Worm (Caenorhabditis elegans) whole organism, late embryonic: Measurements from ENCODE around the gene nhr-269.

Experiments used
- ceh-19 ChIP-seq: fragments of 200-800 bp; sonication (Bioruptor generic); optimal IDR thresholded peaks from 2 replicates; lab custom pipeline; 2018; ENCODE audit warnings: mild to moderate bottlenecking, missing genetic modification characterization, missing compliant biosample characterization
- ceh-22 ChIP-seq: sonication (generic microtip); optimal IDR thresholded peaks from 2 replicates; lab custom pipeline; 2017; ENCODE audit warnings: missing biosample characterization, missing genetic modification characterization
- ets-4 ChIP-seq: sonication (generic microtip); optimal IDR thresholded peaks from 2 replicates; lab custom pipeline; 2016; ENCODE audit warnings: missing genetic modification characterization, missing compliant biosample characterization
- hlh-15 ChIP-seq: sonication (generic microtip); optimal IDR thresholded peaks from 2 replicates; lab custom pipeline; 2016; ENCODE audit warnings: missing genetic modification characterization, missing compliant biosample characterization
- hlh-30 ChIP-seq: sonication (generic microtip); optimal IDR thresholded peaks from 2 replicates; lab custom pipeline; 2017; ENCODE audit warnings: antibody characterized with exemption, missing genetic modification characterization, missing compliant biosample characterization; ENCODE audit not compliant: insufficient read depth
- lin-11 ChIP-seq: fragments of 200-800 bp; sonication (Bioruptor generic); optimal IDR thresholded peaks from 2 replicates; lab custom pipeline; 2018; ENCODE audit warnings: mild to moderate bottlenecking, missing genetic modification characterization, missing compliant biosample characterization
- pha-4 ChIP-seq: fragments of 150-350 bp; optimal IDR thresholded peaks from 2 replicates; lab custom pipeline; 2018; ENCODE audit warnings: missing biosample characterization, missing genetic modification reagents, missing genetic modification characterization
- unc-3 ChIP-seq, 2 experiments: fragments of 200-800 bp in 1 of 2; sonication (Bioruptor generic) in 1 of 2; sonication (generic microtip) in 1 of 2; conservative IDR thresholded peaks in 1 of 2; optimal IDR thresholded peaks in 1 of 2; 2 replicates each; pipeline versions ENCODE4 v1.3.6 to Lab custom; 2016 to 2022; ENCODE audit warnings: missing compliant biosample characterization in 2 of 2, missing genetic modification characterization in 2 of 2, missing genetic modification reagents in 1 of 2
- zip-5 ChIP-seq: sonication (generic microtip); optimal IDR thresholded peaks from 2 replicates; lab custom pipeline; 2016; ENCODE audit warnings: missing genetic modification characterization, missing compliant biosample characterization

ce11 chrV:15369707-15370106 is at the start of gene nhr-269:
- TF ChIP-seq pha-4 (tag; lab: Kevin White, UChicago), result no peak
- no peak for TF ChIP-seq zip-5 (tag; lab: Kevin White, UChicago)
- TF ChIP-seq ceh-19 (GFP tag; lab: Kevin White, UChicago), result no peak
- no peak for TF ChIP-seq lin-11 (tag; lab: Kevin White, UChicago)
- no peak for TF ChIP-seq unc-3 (GFP tag; conservative IDR thresholded peaks at IDR 0.05; lab: Robert Waterston, UW)
- no peak for TF ChIP-seq unc-3 (tag; optimal IDR thresholded peaks at IDR 0.05; lab: Kevin White, UChicago)
- no peak for TF ChIP-seq ceh-22 (tag; lab: Kevin White, UChicago)
- no peak for TF ChIP-seq hlh-30
- no peak for TF ChIP-seq hlh-15 (tag; lab: Kevin White, UChicago)
- no peak for TF ChIP-seq ets-4
